Worm (Caenorhabditis elegans) whole organism, L4 larva: ENCODE results near the gene W07G1.1.

ENCODE experiments used
- F44E2.7 ChIP-seq: fragments of 200-800 bp; sonication (Bioruptor generic); IDR thresholded peaks from 2 replicates; pipeline ENCODE4 v2.1.2; 2022; ENCODE audit warnings: missing genetic modification characterization, missing compliant biosample characterization
- ZK546.5 ChIP-seq, 2 experiments: sonication (generic microtip); optimal IDR thresholded peaks; 2 replicates each; lab custom pipeline; 2017; ENCODE audit warnings: missing biosample characterization in 2 of 2, missing genetic modification characterization in 2 of 2
- ceh-82 ChIP-seq: sonication (generic microtip); optimal IDR thresholded peaks from 2 replicates; lab custom pipeline; 2017; ENCODE audit warnings: missing biosample characterization, missing genetic modification characterization
- dmd-8 ChIP-seq: fragments of 200-800 bp; sonication (Bioruptor generic); IDR thresholded peaks from 2 replicates; pipeline ENCODE4 v1.3.6; 2022; ENCODE audit warnings: missing genetic modification characterization, missing compliant biosample characterization
- lsy-2 ChIP-seq, 2 experiments: fragments of 150-350 bp in 1 of 2; sonication (generic microtip) in 1 of 2; optimal IDR thresholded peaks; 2 replicates each; lab custom pipeline; 2014 to 2017; ENCODE audit warnings: missing biosample characterization in 2 of 2, missing genetic modification characterization in 2 of 2
- mep-1 ChIP-seq: fragments of 150-350 bp; sonication (generic microtip); optimal IDR thresholded peaks from 3 replicates; lab custom pipeline; 2014; ENCODE audit warnings: missing biosample characterization, missing genetic modification characterization
- nhr-11 ChIP-seq: fragments of 150-350 bp; optimal IDR thresholded peaks from 2 replicates; lab custom pipeline; 2014; ENCODE audit warnings: missing biosample characterization, missing genetic modification characterization
- nhr-25 ChIP-seq: sonication (generic microtip); optimal IDR thresholded peaks from 2 replicates; lab custom pipeline; 2017; ENCODE audit warnings: missing genetic modification characterization, mild to moderate bottlenecking, missing compliant biosample characterization, antibody characterized with exemption, moderate library complexity, borderline replicate concordance; ENCODE audit not compliant: insufficient read depth
- nhr-41 ChIP-seq: fragments of 200-800 bp; sonication (Bioruptor generic); IDR thresholded peaks from 2 replicates; pipeline ENCODE4 v1.3.6; 2022; ENCODE audit warnings: missing genetic modification reagents, missing genetic modification characterization, missing compliant biosample characterization
- nhr-6 ChIP-seq: fragments of 150-350 bp; optimal IDR thresholded peaks from 2 replicates; lab custom pipeline; 2014; ENCODE audit warnings: missing biosample characterization, missing genetic modification characterization
- saeg-2 ChIP-seq: fragments of 200-800 bp; sonication (Bioruptor generic); IDR thresholded peaks from 2 replicates; pipeline ENCODE4 v1.3.6; 2022; ENCODE audit warnings: missing genetic modification reagents, missing genetic modification characterization, missing compliant biosample characterization
- snpc-1.2 ChIP-seq: fragments of 200-800 bp; sonication (Bioruptor generic); IDR thresholded peaks from 2 replicates; pipeline ENCODE4 v1.3.6; 2022; ENCODE audit warnings: missing genetic modification reagents, missing genetic modification characterization, missing compliant biosample characterization

ce11 chrII:13954077-13954476, 14.6 kb upstream of the W07G1.1 start:
- peak; percentile 85 for TF ChIP-seq nhr-6 (tag; lab: Kevin White, UChicago)
- TF ChIP-seq nhr-41 = no peak
- no peak for TF ChIP-seq dmd-8 (GFP tag; lab: Robert Waterston, UW)
- no peak for TF ChIP-seq ceh-82 (tag; lab: Kevin White, UChicago)
- TF ChIP-seq saeg-2 (GFP tag; lab: Robert Waterston, UW) = no peak
- no peak for TF ChIP-seq nhr-25 (tag; lab: Kevin White, UChicago)
- TF ChIP-seq snpc-1.2 (GFP tag; lab: Robert Waterston, UW) = no peak
- TF ChIP-seq ZK546.5 (tag; optimal IDR thresholded peaks at IDR 0.05; lab: Kevin White, UChicago) = no peak
- no peak for TF ChIP-seq F44E2.7 (GFP tag; lab: Robert Waterston, UW)
- peak; percentile 77 for TF ChIP-seq mep-1 (tag; lab: Kevin White, UChicago)
- no peak for TF ChIP-seq nhr-11 (tag; lab: Kevin White, UChicago)
- peak in 1 of 2 experiments; percentile 72 for TF ChIP-seq lsy-2 (tag; optimal IDR thresholded peaks at IDR 0.05; lab: Kevin White, UChicago)
